Fruit fly (Drosophila melanogaster): Measurements from ENCODE around the gene SmB.
A peak's percentile ranks its signal among the peaks of the same experiment; 100 is the strongest.

The SmB gene

dm6 chr2L:10428528-10428927 lies 2.1 kb upstream of the SmB start, which contains the start of gene CG5188 (continued):
- TF ChIP-seq cas (GFP tag; IDR thresholded peaks at IDR 0.05) (no peak), vvl (GFP tag; IDR thresholded peaks at IDR 0.05) (peak; percentile 79), zfh2 (GFP tag; optimal IDR thresholded peaks at IDR 0.05) (no peak), CG4730 (GFP tag; IDR thresholded peaks at IDR 0.05) (no peak), CG15601 (tag; optimal IDR thresholded peaks at IDR 0.05) (peak; percentile 31), dpn (GFP tag; optimal IDR thresholded peaks at IDR 0.05) (peak; percentile 15 to 56), dmrt11E (tag; optimal IDR thresholded peaks at IDR 0.05) (peak; percentile 42), CG12659 (GFP tag; optimal IDR thresholded peaks at IDR 0.05) (peak; percentile 50), dm (GFP tag; optimal IDR thresholded peaks at IDR 0.05) (no peak), Antp (GFP tag; optimal IDR thresholded peaks at IDR 0.05) (no peak), NfI (GFP tag; optimal IDR thresholded peaks at IDR 0.05) (peak; percentile 47), CG15696 (tag; optimal IDR thresholded peaks at IDR 0.05) (peak; percentile 17), Deaf1 (tag; optimal IDR thresholded peaks at IDR 0.05) (no peak), CG1233 (GFP tag; optimal IDR thresholded peaks at IDR 0.05) (no peak), CG6272 (GFP tag; IDR thresholded peaks at IDR 0.05) (no peak), cg (GFP tag; optimal IDR thresholded peaks at IDR 0.05) (no peak), gt (GFP tag; IDR thresholded peaks at IDR 0.05) (no peak), CG3407 (GFP tag; optimal IDR thresholded peaks at IDR 0.05) (no peak), Atf-2 (GFP tag; optimal IDR thresholded peaks at IDR 0.05) (no peak), Bdp1 (GFP tag; optimal IDR thresholded peaks at IDR 0.05) (no peak), CG11560 (tag; IDR thresholded peaks at IDR 0.05) (no peak), Med (GFP tag) (peak; percentile 65), Ets97D (GFP tag; optimal IDR thresholded peaks at IDR 0.05) (no peak), CG31441 (GFP tag; IDR thresholded peaks at IDR 0.05) (peak; percentile 64), otp (GFP tag; IDR thresholded peaks at IDR 0.05) (0 out of 3 replicates have a peak, but pooled peaks have one; percentile 25), prd (optimal IDR thresholded peaks at IDR 0.05) (no peak), prd (GFP tag; IDR thresholded peaks at IDR 0.05) (0 out of 3 replicates have a peak, but pooled peaks have one; percentile 23), CG13296 (GFP tag; optimal IDR thresholded peaks at IDR 0.05) (peak; percentile 34), CG17361 (GFP tag; IDR thresholded peaks at IDR 0.05) (peak; percentile 69; the same call in 2 of the 3 replicates), Myb (GFP tag; optimal IDR thresholded peaks at IDR 0.05) (no peak), CG9797 (GFP tag; optimal IDR thresholded peaks at IDR 0.05) (peak; percentile 52), h (optimal IDR thresholded peaks at IDR 0.05) (no peak), CG32532 (GFP tag; IDR thresholded peaks at IDR 0.05) (peak; percentile 75), CG14441 (GFP tag; IDR thresholded peaks at IDR 0.05) (no peak), CG3995 (GFP tag; optimal IDR thresholded peaks at IDR 0.05) (peak; percentile 6), fd3F (GFP tag; optimal IDR thresholded peaks at IDR 0.05) (no peak), Abd-B (GFP tag; optimal IDR thresholded peaks at IDR 0.05) (no peak), GATAe (GFP tag; conservative IDR thresholded peaks at IDR 0.05) (no peak; the same call in 1 of the 2 replicates), dan (GFP tag; IDR thresholded peaks at IDR 0.05) (no peak), CG10979 (tag; optimal IDR thresholded peaks at IDR 0.05) (peak; percentile 52), Dip3 (GFP tag; optimal IDR thresholded peaks at IDR 0.05) (no peak), CG6854 (GFP tag; optimal IDR thresholded peaks at IDR 0.05) (no peak), pum (GFP tag; optimal IDR thresholded peaks at IDR 0.05) (no peak), Mrtf (GFP tag; IDR thresholded peaks at IDR 0.05) (no peak), cato (GFP tag; optimal IDR thresholded peaks at IDR 0.05; ENCODE audit: borderline replicate concordance) (no peak), cad (GFP tag; optimal IDR thresholded peaks at IDR 0.05) (no peak), HmgZ (tag; optimal IDR thresholded peaks at IDR 0.05) (peak; percentile 40), br (optimal IDR thresholded peaks at IDR 0.05) (no peak), gce (GFP tag; IDR thresholded peaks at IDR 0.05) (0 out of 3 replicates have a peak, but pooled peaks have one; percentile 48), abd-A (tag; optimal IDR thresholded peaks at IDR 0.05) (no peak), CG15011 (GFP tag; optimal IDR thresholded peaks at IDR 0.05) (no peak), nerfin-1 (tag; optimal IDR thresholded peaks at IDR 0.05) (peak; percentile 48), CG9215 (GFP tag; IDR thresholded peaks at IDR 0.05) (no peak)
